Fruit fly (Drosophila melanogaster): ENCODE results near the gene alt.

Gene alt

DNA sequence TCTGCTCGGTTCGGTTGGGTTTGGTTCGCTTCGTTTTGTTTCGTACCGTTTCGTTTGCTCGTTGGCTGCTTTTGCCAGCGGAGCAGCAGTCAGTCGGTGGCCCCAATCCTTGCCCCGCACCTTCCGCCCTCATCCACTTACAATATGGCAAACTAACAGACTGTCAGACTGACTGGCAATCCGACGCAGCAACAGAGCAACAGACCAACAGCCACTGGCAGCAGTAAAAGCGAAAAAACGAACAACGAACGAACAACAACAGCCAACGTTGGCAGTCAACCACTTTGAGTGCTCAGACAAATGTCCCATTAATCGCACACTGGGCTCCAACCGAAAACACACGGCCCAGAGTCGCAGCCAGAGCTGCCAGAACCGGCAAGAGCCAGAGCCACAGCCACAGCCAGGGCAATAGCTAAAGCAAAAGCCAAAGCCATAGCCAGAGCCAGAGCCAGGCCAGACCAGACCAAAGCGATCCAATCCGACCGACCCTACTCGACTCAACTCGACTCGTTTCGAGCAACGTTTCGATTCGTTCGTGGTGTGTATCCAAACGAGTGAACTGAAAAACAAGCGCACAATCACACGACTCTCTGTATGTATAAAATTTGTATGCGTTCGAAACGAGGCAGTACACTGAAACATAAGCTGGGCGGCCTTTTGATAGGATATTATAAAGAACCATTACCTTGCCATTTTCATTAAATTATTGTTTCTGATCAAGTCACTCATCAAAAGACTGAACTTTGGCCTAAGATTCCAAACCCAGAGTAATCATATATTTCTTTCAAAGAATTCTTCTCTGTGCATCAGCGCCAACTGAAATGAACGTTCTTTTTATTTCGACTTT is 21.6 kb upstream of the alt start (continued):
- TF ChIP-seq dmrt99B (tag; optimal IDR thresholded peaks at IDR 0.05) (peak; percentile 99), CG8765 (GFP tag; IDR thresholded peaks at IDR 0.05) (peak; percentile 96), CG31441 (GFP tag; IDR thresholded peaks at IDR 0.05) (peak; percentile 99), bsh (GFP tag; optimal IDR thresholded peaks at IDR 0.05) (peak; percentile 99 to 100), CG3838 (GFP tag; optimal IDR thresholded peaks at IDR 0.05) (peak; percentile 96), CG17568 (GFP tag; optimal IDR thresholded peaks at IDR 0.05) (peak; percentile 98), CG14014 (GFP tag; IDR thresholded peaks at IDR 0.05) (peak; percentile 99), ATbp (GFP tag; optimal IDR thresholded peaks at IDR 0.05) (peak; percentile 99), CG2889 (GFP tag; IDR thresholded peaks at IDR 0.05) (peak; percentile 99), CG12744 (GFP tag; optimal IDR thresholded peaks at IDR 0.05) (peak; percentile 99), CG10267 (tag; optimal IDR thresholded peaks at IDR 0.05) (peak; percentile 95), Meics (GFP tag; optimal IDR thresholded peaks at IDR 0.05) (peak; percentile 99), HLHmδ (GFP tag; optimal IDR thresholded peaks at IDR 0.05) (no peak), CG6689 (GFP tag; IDR thresholded peaks at IDR 0.05) (peak; percentile 99), CG12299 (tag; optimal IDR thresholded peaks at IDR 0.05) (peak; percentile 96), CG1529 (GFP tag; optimal IDR thresholded peaks at IDR 0.05) (peak; percentile 99), chn (GFP tag; optimal IDR thresholded peaks at IDR 0.05) (peak; percentile 99), Gug (GFP tag; IDR thresholded peaks at IDR 0.05) (peak; percentile 99), kay (GFP tag; optimal IDR thresholded peaks at IDR 0.05) (peak; percentile 99), pum (GFP tag; optimal IDR thresholded peaks at IDR 0.05) (peak; percentile 99), CG16779 (GFP tag; IDR thresholded peaks at IDR 0.05) (peak; percentile 98), da (GFP tag; optimal IDR thresholded peaks at IDR 0.05) (peak; percentile 99), Gsc (GFP tag; IDR thresholded peaks at IDR 0.05) (peak; percentile 97), Ets97D (GFP tag; optimal IDR thresholded peaks at IDR 0.05) (peak; percentile 96), z (GFP tag; IDR thresholded peaks at IDR 0.05) (peak; percentile 76; the same call in 2 of the 3 replicates), CrebB (tag; optimal IDR thresholded peaks at IDR 0.05) (peak; percentile 97), Rx (GFP tag; IDR thresholded peaks at IDR 0.05) (peak; percentile 99), CG4404 (GFP tag; IDR thresholded peaks at IDR 0.05) (peak; percentile 95), Dll (GFP tag; IDR thresholded peaks at IDR 0.05; ENCODE audit: partially characterized antibody) (no peak), Dbx (GFP tag; IDR thresholded peaks at IDR 0.05) (peak; percentile 99), ato (GFP tag; IDR thresholded peaks at IDR 0.05; ENCODE audit: partially characterized antibody) (no peak), ro (GFP tag; IDR thresholded peaks at IDR 0.05) (peak; percentile 97), chinmo (GFP tag; IDR thresholded peaks at IDR 0.05; ENCODE audit: partially characterized antibody) (peak; percentile 90), salm (tag; optimal IDR thresholded peaks at IDR 0.05) (peak; percentile 98), TFAM (GFP tag; optimal IDR thresholded peaks at IDR 0.05) (peak; percentile 92), Rfx (GFP tag; IDR thresholded peaks at IDR 0.05) (peak; percentile 99), CG2129 (GFP tag; IDR thresholded peaks at IDR 0.05; ENCODE audit: partially characterized antibody) (no peak), az2 (GFP tag; optimal IDR thresholded peaks at IDR 0.05) (peak; percentile 99), mld (GFP tag; IDR thresholded peaks at IDR 0.05; ENCODE audit: partially characterized antibody) (no peak), vnd (GFP tag; IDR thresholded peaks at IDR 0.05; ENCODE audit: partially characterized antibody) (no peak), oc (tag; optimal IDR thresholded peaks at IDR 0.05) (peak; percentile 99), sim (GFP tag; IDR thresholded peaks at IDR 0.05) (peak; percentile 99), mam (GFP tag; optimal IDR thresholded peaks at IDR 0.05) (peak; percentile 99), nmo (GFP tag; optimal IDR thresholded peaks at IDR 0.05) (peak; percentile 99), gem (tag; optimal IDR thresholded peaks at IDR 0.05) (peak; percentile 99), CG10366 (GFP tag; IDR thresholded peaks at IDR 0.05) (peak; percentile 99), Dip2 (GFP tag; IDR thresholded peaks at IDR 0.05) (peak; percentile 70), CG15514 (GFP tag; optimal IDR thresholded peaks at IDR 0.05) (peak; percentile 95), bigmax (GFP tag; optimal IDR thresholded peaks at IDR 0.05) (peak; percentile 81)
